Fruit fly (Drosophila melanogaster) whole organism, prepupa: ENCODE results near the gene CG6739.
A peak's percentile ranks its signal among the peaks of the same experiment; 100 is the strongest.

Experiments
- Blimp-1 ChIP-seq: fragments of 200-800 bp; sonication (Bioruptor generic); optimal IDR thresholded peaks from 3 replicates; lab custom pipeline; 2017; ENCODE audit warnings: missing biosample characterization, missing genetic modification characterization, mild to moderate bottlenecking, moderate library complexity, missing genetic modification reagents
- CG10631 ChIP-seq: fragments of 200-800 bp; sonication (Bioruptor generic); optimal IDR thresholded peaks from 2 replicates; lab custom pipeline; 2016; ENCODE audit warnings: missing biosample characterization, missing genetic modification characterization
- CG10669 ChIP-seq: fragments of 200-800 bp; sonication (Bioruptor generic); optimal IDR thresholded peaks from 3 replicates; lab custom pipeline; 2018; ENCODE audit warnings: missing biosample characterization, mild to moderate bottlenecking, missing genetic modification characterization, moderate library complexity
- CG11294 ChIP-seq: fragments of 200-800 bp; sonication (Bioruptor generic); IDR thresholded peaks from 2 replicates; pipeline ENCODE4 v1.3.6; 2022; ENCODE audit warnings: missing biosample characterization, missing genetic modification characterization
- CG11902 ChIP-seq: fragments of 200-800 bp; sonication (Bioruptor generic); optimal IDR thresholded peaks from 3 replicates; lab custom pipeline; 2016; ENCODE audit warnings: missing biosample characterization, missing genetic modification characterization
- CG15336 ChIP-seq: fragments of 200-800 bp; sonication (Bioruptor generic); IDR thresholded peaks from 2 replicates; pipeline ENCODE4 v1.3.6; 2022; ENCODE audit warnings: missing biosample characterization, missing genetic modification characterization
- CG1621 ChIP-seq: fragments of 200-800 bp; sonication (Bioruptor generic); optimal IDR thresholded peaks from 3 replicates; lab custom pipeline; 2018; ENCODE audit warnings: missing biosample characterization, mild to moderate bottlenecking, missing genetic modification characterization
- CG3032 ChIP-seq: fragments of 200-800 bp; optimal IDR thresholded peaks from 2 replicates; lab custom pipeline; 2019; ENCODE audit warnings: missing biosample characterization, mild to moderate bottlenecking, missing genetic modification characterization, moderate library complexity
- CG31627 ChIP-seq: fragments of 200-800 bp; sonication (Bioruptor generic); optimal IDR thresholded peaks from 3 replicates; lab custom pipeline; 2016; ENCODE audit warnings: missing biosample characterization, missing genetic modification characterization
- CG34406 ChIP-seq: fragments of 200-800 bp; sonication (Bioruptor generic); optimal IDR thresholded peaks from 3 replicates; lab custom pipeline; 2016; ENCODE audit warnings: missing biosample characterization, missing genetic modification characterization
- CG3919 ChIP-seq: fragments of 200-800 bp; sonication (Bioruptor generic); optimal IDR thresholded peaks from 3 replicates; lab custom pipeline; 2016; ENCODE audit warnings: missing biosample characterization, missing genetic modification characterization
- CG4318 ChIP-seq: fragments of 200-800 bp; sonication (Bioruptor generic); optimal IDR thresholded peaks from 3 replicates; lab custom pipeline; 2017; ENCODE audit warnings: missing biosample characterization, mild to moderate bottlenecking, missing genetic modification characterization
- CG6276 ChIP-seq: fragments of 200-800 bp; sonication (Bioruptor generic); optimal IDR thresholded peaks from 2 replicates; lab custom pipeline; 2017; ENCODE audit warnings: missing biosample characterization, mild to moderate bottlenecking, missing genetic modification characterization
- CG6792 ChIP-seq: fragments of 200-800 bp; sonication (Bioruptor generic); optimal IDR thresholded peaks from 3 replicates; lab custom pipeline; 2016; ENCODE audit warnings: missing biosample characterization, missing genetic modification characterization
- CG6808 ChIP-seq: fragments of 200-800 bp; sonication (Bioruptor generic); optimal IDR thresholded peaks from 3 replicates; lab custom pipeline; 2017; ENCODE audit warnings: missing biosample characterization, missing genetic modification characterization, mild to moderate bottlenecking, moderate library complexity, missing genetic modification reagents
- CG6854 ChIP-seq: fragments of 200-800 bp; sonication (Bioruptor generic); optimal IDR thresholded peaks from 2 replicates; lab custom pipeline; 2017; ENCODE audit warnings: missing biosample characterization, mild to moderate bottlenecking, missing genetic modification characterization
- CG7368 ChIP-seq: fragments of 200-800 bp; sonication (Bioruptor generic); optimal IDR thresholded peaks from 3 replicates; lab custom pipeline; 2016; ENCODE audit warnings: missing biosample characterization, missing genetic modification characterization
- CG8119 ChIP-seq: fragments of 200-800 bp; sonication (Bioruptor generic); IDR thresholded peaks from 3 replicates; pipeline ENCODE4 v1.3.6; 2022; ENCODE audit warnings: missing biosample characterization, missing genetic modification characterization
- CG8319 ChIP-seq: fragments of 200-800 bp; sonication (Bioruptor generic); optimal IDR thresholded peaks from 3 replicates; lab custom pipeline; 2016; ENCODE audit warnings: missing biosample characterization, missing genetic modification characterization
- CG8632 ChIP-seq: fragments of 200-800 bp; sonication (Bioruptor generic); optimal IDR thresholded peaks from 3 replicates; lab custom pipeline; 2016; ENCODE audit warnings: missing biosample characterization, missing genetic modification characterization
- CG9139 ChIP-seq: fragments of 200-800 bp; sonication (Bioruptor generic); optimal IDR thresholded peaks from 3 replicates; lab custom pipeline; 2017; ENCODE audit warnings: missing biosample characterization, mild to moderate bottlenecking, missing genetic modification characterization
- Eip75B ChIP-seq: fragments of 200-800 bp; sonication (Bioruptor generic); optimal IDR thresholded peaks from 3 replicates; lab custom pipeline; 2016; ENCODE audit warnings: missing biosample characterization, missing genetic modification characterization
- Eip78C ChIP-seq: fragments of 200-800 bp; sonication (Bioruptor generic); peaks from one replicate; lab custom pipeline; 2016; ENCODE audit warnings: missing biosample characterization, missing genetic modification characterization
- Eip93F ChIP-seq: fragments of 200-800 bp; sonication (Bioruptor generic); optimal IDR thresholded peaks from 2 replicates; lab custom pipeline; 2016; ENCODE audit warnings: missing biosample characterization, mild to moderate bottlenecking, missing genetic modification characterization
- Ets21C ChIP-seq: fragments of 200-800 bp; sonication (Bioruptor generic); optimal IDR thresholded peaks from 3 replicates; lab custom pipeline; 2016; ENCODE audit warnings: missing biosample characterization, missing genetic modification characterization
- Ets96B ChIP-seq: fragments of 200-800 bp; optimal IDR thresholded peaks from 2 replicates; lab custom pipeline; 2019; ENCODE audit warnings: missing biosample characterization, mild to moderate bottlenecking, missing genetic modification characterization, moderate library complexity
- Gug ChIP-seq: fragments of 200-800 bp; sonication (Bioruptor generic); IDR thresholded peaks from 2 replicates; pipeline ENCODE4 v1.3.6; 2022; ENCODE audit warnings: missing biosample characterization, missing genetic modification characterization
- Hr39 ChIP-seq: fragments of 200-800 bp; sonication (Bioruptor generic); optimal IDR thresholded peaks from 2 replicates; lab custom pipeline; 2016; ENCODE audit warnings: missing biosample characterization, missing genetic modification characterization
- Hr4 ChIP-seq: fragments of 200-800 bp; sonication (Bioruptor generic); optimal IDR thresholded peaks from 3 replicates; lab custom pipeline; 2016; ENCODE audit warnings: missing biosample characterization, missing genetic modification characterization
- Lpt ChIP-seq: fragments of 200-800 bp; sonication (Bioruptor generic); optimal IDR thresholded peaks from 3 replicates; lab custom pipeline; 2016; ENCODE audit warnings: missing biosample characterization, missing genetic modification characterization
- Met ChIP-seq: fragments of 200-800 bp; sonication (Bioruptor generic); optimal IDR thresholded peaks from 3 replicates; lab custom pipeline; 2016; ENCODE audit warnings: missing biosample characterization, missing genetic modification characterization
- OdsH ChIP-seq: fragments of 200-800 bp; sonication (Bioruptor generic); optimal IDR thresholded peaks from 3 replicates; lab custom pipeline; 2016; ENCODE audit warnings: missing biosample characterization, missing genetic modification characterization
- Smox ChIP-seq: fragments of 200-800 bp; sonication (Bioruptor generic); optimal IDR thresholded peaks from 3 replicates; lab custom pipeline; 2016; ENCODE audit warnings: missing biosample characterization, missing genetic modification characterization
- Sox14 ChIP-seq: fragments of 200-800 bp; sonication (Bioruptor generic); optimal IDR thresholded peaks from 3 replicates; lab custom pipeline; 2016; ENCODE audit warnings: missing biosample characterization, missing genetic modification characterization
- Sox15 ChIP-seq: fragments of 200-800 bp; sonication (Bioruptor generic); optimal IDR thresholded peaks from 3 replicates; lab custom pipeline; 2016; ENCODE audit warnings: missing biosample characterization, missing genetic modification characterization
- achi ChIP-seq: fragments of 200-800 bp; sonication (Bioruptor generic); optimal IDR thresholded peaks from 3 replicates; lab custom pipeline; 2016; ENCODE audit warnings: missing biosample characterization, missing genetic modification characterization
- dac ChIP-seq: fragments of 200-800 bp; sonication (Bioruptor generic); optimal IDR thresholded peaks from 2 replicates; lab custom pipeline; 2017; ENCODE audit warnings: missing biosample characterization, mild to moderate bottlenecking, missing genetic modification characterization
- dsx ChIP-seq: fragments of 200-800 bp; optimal IDR thresholded peaks from 3 replicates; lab custom pipeline; 2019; ENCODE audit warnings: missing biosample characterization, mild to moderate bottlenecking, missing genetic modification characterization, moderate library complexity; ENCODE audit not compliant: poor library complexity, severe bottlenecking
- eg ChIP-seq: fragments of 200-800 bp; sonication (Bioruptor generic); IDR thresholded peaks from 3 replicates; pipeline ENCODE4 v1.3.6; 2022; ENCODE audit warnings: missing biosample characterization, missing genetic modification characterization
- esn ChIP-seq: fragments of 200-800 bp; sonication (Bioruptor generic); optimal IDR thresholded peaks from 2 replicates; lab custom pipeline; 2016; ENCODE audit warnings: missing biosample characterization, mild to moderate bottlenecking, missing genetic modification characterization, moderate library complexity
- fd59A ChIP-seq: fragments of 200-800 bp; sonication (Bioruptor generic); optimal IDR thresholded peaks from 2 replicates; lab custom pipeline; 2017; ENCODE audit warnings: missing biosample characterization, mild to moderate bottlenecking, missing genetic modification characterization, missing genetic modification reagents
- fd85E ChIP-seq: fragments of 200-800 bp; sonication (Bioruptor generic); optimal IDR thresholded peaks from 3 replicates; lab custom pipeline; 2016; ENCODE audit warnings: missing biosample characterization, missing genetic modification characterization
- fkh ChIP-seq: fragments of 200-800 bp; sonication (Bioruptor generic); optimal IDR thresholded peaks from 3 replicates; lab custom pipeline; 2017; ENCODE audit warnings: missing biosample characterization, mild to moderate bottlenecking, missing genetic modification characterization, moderate library complexity
- lz ChIP-seq: fragments of 200-800 bp; sonication (Bioruptor generic); optimal IDR thresholded peaks from 3 replicates; lab custom pipeline; 2016; ENCODE audit warnings: missing biosample characterization, missing genetic modification characterization
- net ChIP-seq: fragments of 200-800 bp; sonication (Bioruptor generic); optimal IDR thresholded peaks from 3 replicates; lab custom pipeline; 2016; ENCODE audit warnings: missing biosample characterization, missing genetic modification characterization
- pdm3 ChIP-seq: fragments of 200-800 bp; sonication (Bioruptor generic); optimal IDR thresholded peaks from 3 replicates; lab custom pipeline; 2016; ENCODE audit warnings: missing biosample characterization, missing genetic modification characterization
- salr ChIP-seq, 2 experiments: fragments of 200-800 bp; sonication (Bioruptor generic); optimal IDR thresholded peaks; 3 replicates each; lab custom pipeline; 2016 to 2018; ENCODE audit warnings: missing biosample characterization in 2 of 2, missing genetic modification characterization in 2 of 2, mild to moderate bottlenecking in 1 of 2
- ss ChIP-seq, 2 experiments: fragments of 200-800 bp; sonication (Bioruptor generic); optimal IDR thresholded peaks; 2 replicates in 1 of 2; 3 replicates in 1 of 2; lab custom pipeline; 2017 to 2018; ENCODE audit warnings: mild to moderate bottlenecking in 2 of 2, missing biosample characterization in 2 of 2, missing genetic modification characterization in 2 of 2, moderate library complexity in 1 of 2
- svp ChIP-seq: fragments of 200-800 bp; sonication (Bioruptor generic); peaks from one replicate; lab custom pipeline; 2016; ENCODE audit warnings: missing biosample characterization, missing genetic modification characterization
- topi ChIP-seq: fragments of 200-800 bp; sonication (Bioruptor generic); optimal IDR thresholded peaks from 3 replicates; lab custom pipeline; 2016; ENCODE audit warnings: missing biosample characterization, missing genetic modification characterization

CG6739 gene

DNA sequence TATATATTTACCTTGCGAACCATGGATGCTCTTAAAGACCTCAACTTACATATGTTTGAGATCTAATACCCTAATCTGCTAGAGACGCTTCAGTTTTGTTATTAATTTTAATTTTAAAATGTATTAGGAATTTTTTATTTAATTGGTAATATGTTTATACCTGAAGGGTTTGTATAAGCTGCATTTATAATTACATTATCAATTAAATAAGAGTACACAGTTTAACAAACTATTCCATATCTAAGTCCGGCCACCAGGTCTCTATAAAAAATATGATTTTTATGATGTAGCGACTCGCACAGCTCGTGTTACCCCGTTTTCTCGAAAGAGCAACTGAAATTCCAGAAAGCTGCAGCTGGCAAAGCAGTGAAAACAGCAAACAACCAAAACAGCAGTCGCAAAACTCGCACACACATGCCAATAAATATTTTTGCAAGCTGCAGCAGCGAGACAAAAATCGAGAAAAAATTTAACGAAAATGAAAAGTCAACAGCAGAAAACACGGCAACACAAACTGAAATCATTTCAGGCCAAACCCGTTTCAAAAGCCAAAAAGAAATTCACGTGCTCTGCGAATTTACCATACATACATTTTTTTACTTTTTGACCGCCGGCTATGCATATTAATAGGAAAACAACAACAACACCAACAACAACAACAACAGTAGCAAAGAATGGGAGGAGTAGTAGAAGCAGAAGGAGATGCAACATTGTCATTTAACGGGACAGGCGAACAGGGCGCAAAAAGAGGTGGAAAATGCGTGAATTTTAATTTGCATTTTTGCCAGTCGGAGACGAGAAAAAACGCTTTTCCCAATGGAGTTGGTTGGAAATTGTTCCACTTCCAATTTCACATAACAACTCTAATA lies 33.7 kb upstream of the CG6739 start:
- TF ChIP-seq Ets21C (GFP tag; lab: Kevin White, UChicago) (peak; percentile 36), Eip78C (GFP tag; lab: Kevin White, UChicago) (peak; percentile 82), CG3032 (peak; percentile 38), Smox (GFP tag; lab: Kevin White, UChicago) (peak; percentile 60), Lpt (GFP tag; lab: Kevin White, UChicago) (no peak), Sox15 (GFP tag; lab: Kevin White, UChicago) (peak; percentile 57), lz (GFP tag; lab: Kevin White, UChicago) (peak; percentile 66), CG10669 (no peak), CG6276 (GFP tag; lab: Kevin White, UChicago) (no peak), Ets96B (tag; lab: Kevin White, UChicago) (peak; percentile 11), achi (GFP tag; lab: Kevin White, UChicago) (peak; percentile 61), dsx (GFP tag; lab: Kevin White, UChicago) (peak; percentile 98), Hr4 (GFP tag; lab: Kevin White, UChicago) (peak; percentile 75), CG11294 (no peak), CG8632 (GFP tag; lab: Kevin White, UChicago) (peak; percentile 17), salr (GFP tag; optimal IDR thresholded peaks at IDR 0.05; lab: Kevin White, UChicago) (no peak), CG4318 (GFP tag; lab: Kevin White, UChicago) (peak; percentile 29), fd85E (GFP tag; lab: Kevin White, UChicago) (no peak), CG6792 (GFP tag; lab: Kevin White, UChicago) (peak; percentile 44), CG1621 (tag; lab: Kevin White, UChicago) (no peak), Gug (no peak), CG31627 (GFP tag; lab: Kevin White, UChicago) (peak; percentile 48), CG8119 (peak; percentile 50; the same call in 1 of the 3 replicates), pdm3 (GFP tag; lab: Kevin White, UChicago) (peak; percentile 46), Eip75B (GFP tag; lab: Kevin White, UChicago) (peak; percentile 14), CG3919 (GFP tag; lab: Kevin White, UChicago) (peak; percentile 41), Sox14 (GFP tag; lab: Kevin White, UChicago) (peak; percentile 43), CG11902 (peak; percentile 54), eg (GFP tag; lab: Robert Waterston, UW) (0 out of 3 replicates have a peak, but pooled peaks have one; percentile 34), CG6854 (GFP tag; lab: Kevin White, UChicago) (peak; percentile 54), Eip93F (GFP tag; lab: Kevin White, UChicago) (no peak), Hr39 (GFP tag; lab: Kevin White, UChicago) (peak; percentile 61), svp (GFP tag; lab: Kevin White, UChicago) (peak; percentile 82), CG15336 (peak; percentile 27), net (GFP tag; lab: Kevin White, UChicago) (peak; percentile 55), CG7368 (GFP tag; lab: Kevin White, UChicago) (no peak), CG34406 (peak; percentile 60), fd59A (GFP tag; lab: Kevin White, UChicago) (no peak), CG6808 (GFP tag; lab: Kevin White, UChicago) (no peak), fkh (GFP tag; lab: Kevin White, UChicago) (no peak), OdsH (GFP tag; lab: Kevin White, UChicago) (peak; percentile 20), CG9139 (GFP tag; lab: Kevin White, UChicago) (no peak), esn (GFP tag; lab: Kevin White, UChicago) (peak; percentile 80), Met (GFP tag; lab: Kevin White, UChicago) (peak; percentile 63), CG8319 (GFP tag; lab: Kevin White, UChicago) (peak; percentile 6), dac (no peak), Blimp-1 (peak; percentile 69), ss (GFP tag; optimal IDR thresholded peaks at IDR 0.05; lab: Kevin White, UChicago) (peak; percentile 6 to 33), topi (GFP tag; lab: Kevin White, UChicago) (peak; percentile 64), CG10631 (peak; percentile 34)
